Fruit fly (Drosophila melanogaster): Measurements from ENCODE around the gene RpL24-like.

Gene RpL24-like

DNA sequence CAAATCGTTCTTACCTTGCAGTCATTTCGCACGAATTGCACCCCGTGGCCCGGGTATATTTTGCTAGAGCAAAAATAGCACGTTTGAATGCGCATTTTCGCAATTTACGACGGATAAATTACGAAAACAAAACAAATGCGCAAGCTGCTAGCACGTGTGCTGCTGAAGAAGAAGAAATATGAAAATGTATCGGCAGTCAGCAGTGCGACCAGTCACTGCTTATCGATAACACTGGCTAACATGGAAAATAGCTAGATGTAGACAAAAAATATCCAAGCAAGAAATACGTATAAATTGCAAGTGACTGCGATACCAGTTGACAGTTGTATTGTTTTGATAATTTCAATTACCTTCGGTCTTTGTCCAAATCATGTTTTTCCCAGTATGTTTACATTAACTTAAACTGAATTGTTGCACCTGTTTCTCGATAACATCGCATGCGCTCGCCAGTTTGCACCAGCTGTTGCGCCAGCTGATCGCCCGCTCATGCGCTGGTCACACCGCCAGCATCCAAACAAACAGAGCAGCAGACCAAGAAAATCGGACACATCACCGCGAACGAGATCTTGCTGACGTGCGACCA is at the start of gene RpL24-like, which contains the start of gene CG5276:
Gene RpL24-like (minus strand): TSS at position 188 of the 583 bp plus-strand sequence.
Gene CG5276 (plus strand): TSS at position 344 of the 583 bp plus-strand sequence.
- TF ChIP-seq pan (optimal IDR thresholded peaks at IDR 0.05): no peak
- no peak for TF ChIP-seq Dll (optimal IDR thresholded peaks at IDR 0.05)
- no peak for TF ChIP-seq psq (optimal IDR thresholded peaks at IDR 0.05)
- TF ChIP-seq EcR (GFP tag; optimal IDR thresholded peaks at IDR 0.05): no peak
- TF ChIP-seq usp (GFP tag; optimal IDR thresholded peaks at IDR 0.05): no peak
- TF ChIP-seq CG8478 (optimal IDR thresholded peaks at IDR 0.05): no peak

DNA sequence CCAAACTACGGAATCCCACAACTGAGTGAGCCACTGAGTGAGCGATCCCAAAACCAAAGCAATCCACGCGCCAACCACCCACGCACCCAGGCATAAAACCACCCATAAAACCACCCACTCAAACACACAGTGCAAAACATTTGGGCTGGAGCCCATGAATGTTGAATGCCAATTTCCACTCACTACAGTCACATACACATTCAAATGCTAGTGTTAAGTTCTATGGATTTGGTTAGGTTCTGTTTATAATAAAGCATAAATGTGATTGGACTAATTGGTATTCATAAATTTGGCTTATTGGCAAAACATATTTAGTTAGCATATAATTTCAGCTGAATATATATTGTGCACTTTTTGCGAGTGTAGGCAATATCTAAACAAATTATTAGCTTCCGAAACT is 38.4 kb upstream of the RpL24-like start:
- TF ChIP-seq pan (optimal IDR thresholded peaks at IDR 0.05) (no peak), Dll (optimal IDR thresholded peaks at IDR 0.05) (no peak), psq (optimal IDR thresholded peaks at IDR 0.05) (no peak), usp (GFP tag; optimal IDR thresholded peaks at IDR 0.05) (no peak), CG8478 (optimal IDR thresholded peaks at IDR 0.05) (no peak), EcR (GFP tag; optimal IDR thresholded peaks at IDR 0.05) (no peak)

DNA sequence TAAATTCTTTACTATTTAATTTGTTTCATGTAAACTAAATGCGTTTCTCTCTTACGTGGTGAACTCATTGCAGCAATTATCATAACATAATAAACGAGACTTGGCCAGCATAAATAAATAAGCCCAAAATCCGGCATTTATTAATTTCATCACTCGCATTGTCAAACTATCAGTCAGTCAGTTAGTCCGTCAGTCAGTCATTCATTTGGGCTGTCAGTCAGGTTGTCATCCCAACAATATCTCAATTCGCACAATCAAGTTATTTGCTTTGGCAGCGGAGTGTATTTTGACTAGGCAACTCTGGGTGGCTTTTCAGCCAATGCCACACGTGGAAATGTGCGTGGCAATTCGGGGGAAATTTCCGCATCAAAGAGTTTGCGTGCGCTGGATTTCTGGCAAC is 36.4 kb upstream of the RpL24-like start:
- TF ChIP-seq CG8478 (optimal IDR thresholded peaks at IDR 0.05) (no peak), pan (optimal IDR thresholded peaks at IDR 0.05) (no peak), psq (optimal IDR thresholded peaks at IDR 0.05) (no peak), usp (GFP tag; optimal IDR thresholded peaks at IDR 0.05) (no peak), EcR (GFP tag; optimal IDR thresholded peaks at IDR 0.05) (no peak), Dll (optimal IDR thresholded peaks at IDR 0.05) (no peak)

DNA sequence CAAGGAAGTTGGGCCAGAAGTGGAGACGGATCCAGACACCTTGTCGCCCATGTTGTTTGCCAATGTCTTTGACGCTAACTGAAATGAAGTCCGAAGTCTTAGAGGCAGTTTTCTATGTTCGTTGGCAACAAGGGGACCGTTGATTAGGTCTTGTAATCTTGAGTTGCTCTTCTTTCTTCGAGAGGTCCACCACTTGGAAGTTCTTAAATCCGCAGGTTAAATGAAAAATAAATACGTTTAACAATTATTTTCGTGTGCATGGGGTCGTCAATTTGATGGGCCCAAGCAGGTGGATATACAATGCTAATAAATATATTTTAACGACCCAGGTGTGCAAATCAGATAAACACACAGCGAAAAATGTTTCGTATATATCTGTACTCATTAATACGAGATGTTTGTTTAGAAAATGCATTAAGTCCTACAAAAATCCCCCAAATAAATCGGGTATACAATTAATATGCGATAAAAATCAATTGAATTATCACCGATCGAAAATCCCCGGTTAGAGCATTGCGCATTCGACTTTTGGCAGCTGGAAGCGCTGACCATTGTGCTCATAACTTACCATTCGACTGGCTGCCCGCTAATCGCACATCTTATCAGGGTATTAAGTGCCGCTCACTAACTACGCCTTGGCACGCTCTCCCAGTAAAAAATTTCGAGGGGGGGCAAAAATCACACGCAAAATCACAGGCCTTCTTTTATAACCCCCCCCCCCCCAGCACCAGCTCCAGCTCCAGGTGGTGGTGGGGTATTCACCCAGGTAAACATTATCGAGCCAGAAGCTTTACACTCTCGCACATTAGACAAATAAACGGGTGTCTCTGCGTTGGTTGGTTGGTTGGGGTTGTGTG is 29.3 kb upstream of the RpL24-like start, which contains the start of gene PGRP-LB:
Gene PGRP-LB (minus strand): TSS at position 51 of the 857 bp plus-strand sequence.
- TF ChIP-seq psq (optimal IDR thresholded peaks at IDR 0.05) (no peak), Dll (optimal IDR thresholded peaks at IDR 0.05) (no peak), usp (GFP tag; optimal IDR thresholded peaks at IDR 0.05) (no peak), EcR (GFP tag; optimal IDR thresholded peaks at IDR 0.05) (no peak), pan (optimal IDR thresholded peaks at IDR 0.05) (no peak), CG8478 (optimal IDR thresholded peaks at IDR 0.05) (no peak)

DNA sequence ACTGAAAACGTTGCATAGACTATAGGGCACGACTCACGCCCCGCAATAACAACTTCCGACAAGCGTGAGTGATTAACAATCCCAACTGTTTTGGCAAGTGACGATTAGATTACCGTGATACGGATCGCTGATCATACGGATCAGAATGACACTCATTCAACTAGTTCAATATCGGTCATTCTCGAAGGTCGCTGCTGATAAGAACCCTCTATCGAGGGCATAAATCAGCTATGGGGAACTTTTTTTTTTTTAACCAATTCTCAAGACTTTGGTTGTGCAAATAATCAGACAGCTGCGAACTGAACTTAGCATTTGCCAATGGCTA is 27.4 kb upstream of the RpL24-like start:
- no peak for TF ChIP-seq pan (optimal IDR thresholded peaks at IDR 0.05)
- no peak for TF ChIP-seq Dll (optimal IDR thresholded peaks at IDR 0.05)
- no peak for TF ChIP-seq CG8478 (optimal IDR thresholded peaks at IDR 0.05)
- no peak for TF ChIP-seq psq (optimal IDR thresholded peaks at IDR 0.05)
- no peak for TF ChIP-seq usp (GFP tag; optimal IDR thresholded peaks at IDR 0.05)
- TF ChIP-seq EcR (GFP tag; optimal IDR thresholded peaks at IDR 0.05): no peak

DNA sequence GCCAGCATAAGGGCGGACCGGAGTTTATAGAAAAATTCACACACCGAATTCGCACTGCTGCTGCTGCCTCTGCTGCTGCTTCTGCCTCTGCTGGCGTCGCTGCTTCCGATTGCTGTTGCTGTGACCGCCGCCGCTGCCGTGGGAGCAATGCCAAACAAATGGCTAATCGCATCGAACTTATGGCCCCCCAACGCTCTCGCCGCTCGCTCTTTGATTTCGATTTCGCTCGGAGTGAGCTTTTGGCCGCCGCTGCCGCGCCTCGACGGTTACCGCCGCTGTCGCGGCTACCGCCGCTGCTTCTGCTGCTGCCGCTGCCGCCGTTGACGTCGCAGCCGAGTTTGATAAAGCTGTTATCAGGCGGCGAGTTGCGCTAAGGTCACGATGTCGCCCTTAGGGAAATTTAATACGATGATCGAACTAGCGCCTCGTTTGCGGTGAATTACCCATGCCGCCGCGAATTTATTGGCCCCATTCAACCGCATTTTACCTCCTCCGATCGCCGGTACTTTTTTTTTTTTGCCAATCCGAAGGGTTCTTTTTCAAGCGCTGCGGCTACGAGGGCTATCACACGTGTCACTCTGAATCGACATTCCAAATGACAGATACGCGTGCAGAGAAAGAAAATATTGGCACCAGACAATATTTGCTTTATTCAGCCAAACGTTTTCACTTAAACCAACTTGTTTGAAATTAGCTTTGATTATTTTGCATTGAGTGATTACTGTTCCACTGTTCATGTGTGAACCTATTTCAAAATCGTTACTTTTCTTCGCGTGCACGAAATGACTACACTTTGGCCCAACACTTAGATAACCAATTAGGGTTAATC is 26.9 kb upstream of the RpL24-like start:
- TF ChIP-seq EcR (GFP tag; optimal IDR thresholded peaks at IDR 0.05): no peak
- no peak for TF ChIP-seq pan (optimal IDR thresholded peaks at IDR 0.05)
- TF ChIP-seq usp (GFP tag; optimal IDR thresholded peaks at IDR 0.05): no peak
- no peak for TF ChIP-seq Dll (optimal IDR thresholded peaks at IDR 0.05)
- TF ChIP-seq psq (optimal IDR thresholded peaks at IDR 0.05): no peak
- no peak for TF ChIP-seq CG8478 (optimal IDR thresholded peaks at IDR 0.05)

DNA sequence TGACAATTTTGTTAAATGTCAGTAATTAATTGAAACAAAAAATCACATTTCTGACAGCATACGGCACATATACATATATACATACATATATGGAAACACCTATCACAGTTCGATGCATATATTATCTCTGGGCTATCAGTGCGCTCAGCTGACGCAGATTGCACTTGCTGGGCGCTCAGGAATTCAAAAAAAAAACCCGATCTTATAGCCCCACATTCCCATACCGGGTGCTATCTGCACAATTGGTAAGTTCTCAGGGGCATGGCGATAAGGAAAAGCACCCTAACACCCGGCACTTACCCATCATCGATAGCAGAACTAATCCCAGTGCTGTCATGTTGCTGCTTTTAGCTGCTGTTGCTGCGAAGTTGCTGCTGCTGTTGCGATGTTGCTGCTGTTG is 25.9 kb upstream of the RpL24-like start:
- TF ChIP-seq EcR (GFP tag; optimal IDR thresholded peaks at IDR 0.05) (no peak), CG8478 (optimal IDR thresholded peaks at IDR 0.05) (no peak), psq (optimal IDR thresholded peaks at IDR 0.05) (no peak), usp (GFP tag; optimal IDR thresholded peaks at IDR 0.05) (no peak), pan (optimal IDR thresholded peaks at IDR 0.05) (no peak), Dll (optimal IDR thresholded peaks at IDR 0.05) (no peak)

DNA sequence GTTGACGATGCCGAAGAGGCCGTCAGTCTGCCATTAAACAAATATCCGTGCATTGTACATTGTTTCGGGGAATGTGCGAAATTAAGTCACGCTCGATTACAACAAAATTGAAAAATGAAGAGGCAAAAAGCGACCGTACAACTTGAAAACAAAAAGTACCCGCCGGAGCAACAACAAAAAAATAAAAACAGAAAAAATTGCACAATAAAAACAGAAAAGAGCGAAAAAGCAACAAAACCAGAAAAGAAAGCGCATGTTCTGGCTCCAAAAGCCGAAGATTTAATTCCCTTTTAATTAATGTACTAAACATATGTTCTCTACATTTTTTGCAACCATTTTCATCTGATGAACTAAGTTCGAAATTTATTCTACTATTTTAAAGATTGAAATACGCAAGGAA is 25.2 kb upstream of the RpL24-like start:
- no peak for TF ChIP-seq usp (GFP tag; optimal IDR thresholded peaks at IDR 0.05)
- TF ChIP-seq psq (optimal IDR thresholded peaks at IDR 0.05): no peak
- no peak for TF ChIP-seq EcR (GFP tag; optimal IDR thresholded peaks at IDR 0.05)
- TF ChIP-seq Dll (optimal IDR thresholded peaks at IDR 0.05): no peak
- no peak for TF ChIP-seq CG8478 (optimal IDR thresholded peaks at IDR 0.05)
- TF ChIP-seq pan (optimal IDR thresholded peaks at IDR 0.05): no peak

DNA sequence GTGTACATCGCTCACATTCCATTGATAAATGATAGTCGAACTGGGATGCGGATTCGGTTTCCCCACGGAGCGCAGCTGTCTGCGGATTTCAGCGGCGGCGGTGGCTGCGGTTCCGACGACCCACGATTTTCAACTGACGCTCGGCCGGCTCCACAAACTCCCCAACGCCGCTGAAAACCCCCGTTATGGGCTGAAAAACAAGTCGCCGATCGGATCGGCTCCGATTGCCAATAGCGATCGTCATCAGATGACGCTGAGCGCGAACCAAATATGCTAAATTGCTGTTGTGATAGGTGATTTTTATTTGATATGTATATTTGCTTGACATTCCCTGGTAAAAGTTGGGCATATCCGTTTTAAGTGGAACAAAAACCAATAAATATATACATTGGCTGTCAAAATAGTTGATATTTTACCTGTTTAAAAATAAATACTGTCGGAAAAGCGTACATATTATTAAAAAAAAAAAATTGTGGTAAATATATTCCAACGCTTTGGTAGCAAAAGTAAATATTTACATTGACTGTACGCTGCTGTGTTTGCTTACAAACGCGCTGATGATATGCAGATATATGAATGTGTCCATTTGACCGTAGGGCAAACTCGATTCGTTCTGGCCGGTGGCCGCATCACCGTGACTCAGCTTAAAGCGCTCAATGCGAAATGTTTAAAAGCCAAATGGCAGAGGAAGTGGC is 23.0 kb upstream of the RpL24-like start:
- no peak for TF ChIP-seq EcR (GFP tag; optimal IDR thresholded peaks at IDR 0.05)
- TF ChIP-seq psq (optimal IDR thresholded peaks at IDR 0.05): no peak
- TF ChIP-seq Dll (optimal IDR thresholded peaks at IDR 0.05): no peak
- TF ChIP-seq pan (optimal IDR thresholded peaks at IDR 0.05): no peak
- no peak for TF ChIP-seq usp (GFP tag; optimal IDR thresholded peaks at IDR 0.05)
- TF ChIP-seq CG8478 (optimal IDR thresholded peaks at IDR 0.05): no peak

DNA sequence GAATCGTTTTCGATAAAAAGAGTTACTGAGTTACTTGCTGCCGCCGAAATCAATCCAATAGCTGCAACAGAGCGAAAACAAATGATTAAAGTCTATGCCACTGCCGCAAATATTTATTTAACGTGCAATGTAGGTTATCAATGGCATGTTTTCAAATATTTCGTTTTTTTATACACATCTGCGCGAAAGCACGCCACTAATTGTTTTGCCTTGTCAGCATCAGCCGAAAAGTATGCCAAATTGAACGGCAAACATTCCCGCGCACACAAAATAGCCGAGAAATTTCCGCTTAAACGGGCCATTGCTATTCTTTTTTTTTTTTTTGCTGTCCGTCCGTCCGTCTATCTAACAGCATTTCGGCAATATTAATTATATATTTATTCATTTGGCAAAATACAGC is 20.7 kb upstream of the RpL24-like start:
- TF ChIP-seq usp (GFP tag; optimal IDR thresholded peaks at IDR 0.05): no peak
- TF ChIP-seq CG8478 (optimal IDR thresholded peaks at IDR 0.05): no peak
- TF ChIP-seq pan (optimal IDR thresholded peaks at IDR 0.05): no peak
- TF ChIP-seq Dll (optimal IDR thresholded peaks at IDR 0.05): no peak
- no peak for TF ChIP-seq psq (optimal IDR thresholded peaks at IDR 0.05)
- no peak for TF ChIP-seq EcR (GFP tag; optimal IDR thresholded peaks at IDR 0.05)
